Worm (Caenorhabditis elegans): ENCODE measurements around the gene skr-16.
A peak's percentile ranks its signal among the peaks of the same experiment; 100 is the strongest.

Gene skr-16

DNA sequence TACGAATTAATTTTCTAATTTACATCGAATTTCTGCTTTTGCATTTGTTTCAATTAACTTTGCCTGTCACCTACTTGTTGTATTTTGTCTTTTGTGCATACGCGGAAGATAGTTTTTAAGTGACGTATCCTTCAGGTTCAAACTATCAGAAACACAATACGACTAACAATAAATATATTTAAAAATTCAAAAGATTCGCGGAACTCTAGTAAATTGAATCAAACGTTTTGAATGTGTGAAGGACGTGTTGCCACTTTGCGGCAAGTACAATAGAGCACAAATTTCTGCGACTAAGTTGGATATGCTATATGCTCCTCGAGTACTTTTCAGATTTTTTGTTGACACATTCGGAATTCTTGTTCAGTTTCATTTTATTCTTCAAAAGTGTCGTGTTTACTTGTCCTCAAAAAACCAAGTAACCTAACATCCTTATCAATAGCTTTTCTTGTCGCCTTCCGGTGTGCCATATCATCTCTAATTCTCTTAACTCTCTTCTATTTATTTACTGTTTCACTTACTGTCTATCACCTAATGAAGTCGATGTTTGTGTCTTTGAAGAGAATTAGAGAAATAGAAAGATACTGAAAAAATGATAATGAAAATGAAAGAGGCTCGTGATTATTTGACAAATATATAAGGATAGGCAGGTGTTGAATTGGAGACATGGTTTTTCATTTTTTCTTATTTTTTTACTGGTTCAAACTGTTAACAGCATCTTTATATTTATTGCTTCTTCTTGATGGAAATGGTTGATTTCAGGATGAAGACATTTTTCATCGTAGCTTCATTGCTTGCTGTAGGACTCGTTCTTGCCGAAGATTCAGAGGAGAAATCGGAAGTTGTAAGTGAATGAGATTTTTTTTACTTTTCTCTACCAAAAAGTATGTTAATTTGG is 20.3 kb downstream of the skr-16 start, which contains the start of gene srlf-7:
Gene srlf-7, plus strand, starts transcription at position 760 of the 895 bp plus-strand sequence.
- peak; percentile 15 for TF ChIP-seq W03F9.2 (tag; optimal IDR thresholded peaks at IDR 0.05)
- no peak for TF ChIP-seq him-1 (tag; optimal IDR thresholded peaks at IDR 0.05)

DNA sequence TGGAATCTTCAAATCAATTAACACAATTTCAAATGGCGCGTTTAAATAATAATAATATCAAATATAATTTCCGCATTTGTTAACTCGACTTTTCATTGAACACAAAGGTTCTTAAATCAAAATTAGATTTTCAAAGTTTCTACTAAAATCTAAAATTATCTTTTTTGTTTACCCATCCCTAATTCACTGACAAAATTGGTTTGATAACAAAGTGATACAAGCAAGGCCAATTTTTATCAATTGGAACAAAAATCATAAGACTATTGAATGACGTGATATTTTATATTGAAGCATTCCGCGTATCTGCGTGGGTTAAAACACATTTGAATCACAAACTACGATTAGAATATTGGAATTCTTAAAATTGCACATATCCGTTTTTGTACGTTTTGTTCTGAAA is 21.9 kb downstream of the skr-16 start:
- TF ChIP-seq W03F9.2 (tag; optimal IDR thresholded peaks at IDR 0.05) (no peak), him-1 (tag; optimal IDR thresholded peaks at IDR 0.05) (no peak), dao-5 (tag; optimal IDR thresholded peaks at IDR 0.05) (no peak)

DNA sequence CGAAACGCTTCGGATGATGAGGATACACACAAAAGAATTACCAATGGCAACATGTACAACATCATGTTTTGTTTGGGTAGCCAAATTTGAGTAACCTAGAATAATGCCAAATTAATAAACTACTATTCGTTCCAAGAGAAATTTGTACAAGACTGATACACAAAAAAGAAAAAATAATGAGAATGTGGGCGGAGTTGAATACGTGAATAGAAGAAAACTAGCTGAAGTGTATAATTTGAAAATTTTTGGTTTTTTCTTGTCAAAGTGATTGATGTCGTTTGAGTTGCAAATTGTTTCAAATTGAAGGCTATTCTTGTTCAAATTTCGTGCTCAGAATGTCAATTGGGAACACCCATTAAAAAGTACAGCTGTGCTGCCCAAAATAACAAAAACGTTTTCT is 23.2 kb downstream of the skr-16 start, which contains the start of gene R13A1.5:
Gene R13A1.5, minus strand, starts transcription at position 101 of the 400 bp plus-strand sequence.
- no peak for TF ChIP-seq him-1 (tag; optimal IDR thresholded peaks at IDR 0.05)
- no peak for TF ChIP-seq W03F9.2 (tag; optimal IDR thresholded peaks at IDR 0.05)
- TF ChIP-seq dao-5 (tag; optimal IDR thresholded peaks at IDR 0.05), result no peak

- TF ChIP-seq W03F9.2 (tag; optimal IDR thresholded peaks at IDR 0.05), result no peak
- TF ChIP-seq him-1 (tag; optimal IDR thresholded peaks at IDR 0.05), result no peak
- no peak for TF ChIP-seq dao-5 (tag; optimal IDR thresholded peaks at IDR 0.05)
These were observed 27.2 kb downstream of the skr-16 start, which contains the start of gene best-16 for ce11 chrIV:7195734-7196133. Gene best-16, minus strand, starts transcription at chrIV:7195834.

DNA sequence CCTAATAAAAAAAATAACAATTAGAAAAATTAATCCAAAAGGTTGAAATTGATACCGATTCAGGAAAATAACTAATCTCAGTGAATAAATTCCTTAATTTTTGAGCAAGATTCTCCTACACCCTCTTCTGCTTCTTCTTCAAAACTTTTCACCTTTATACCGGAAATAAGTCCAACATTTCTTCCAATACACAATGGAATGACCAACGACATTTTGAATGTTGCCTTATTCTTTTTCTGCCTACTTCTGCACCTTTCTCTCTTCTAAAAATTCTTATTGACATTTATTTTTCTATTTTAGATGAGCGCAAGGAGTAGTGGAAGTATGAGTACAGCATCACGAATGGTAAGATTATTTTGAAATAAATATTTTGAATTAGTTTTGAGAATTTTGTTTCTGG is 28.3 kb downstream of the skr-16 start, which contains the start of gene unc-8:
Gene unc-8, plus strand, starts transcription at position 301 of the 400 bp plus-strand sequence.
- no peak for TF ChIP-seq W03F9.2 (tag; optimal IDR thresholded peaks at IDR 0.05)
- no peak for TF ChIP-seq him-1 (tag; optimal IDR thresholded peaks at IDR 0.05)
- TF ChIP-seq dao-5 (tag; optimal IDR thresholded peaks at IDR 0.05), result no peak

DNA sequence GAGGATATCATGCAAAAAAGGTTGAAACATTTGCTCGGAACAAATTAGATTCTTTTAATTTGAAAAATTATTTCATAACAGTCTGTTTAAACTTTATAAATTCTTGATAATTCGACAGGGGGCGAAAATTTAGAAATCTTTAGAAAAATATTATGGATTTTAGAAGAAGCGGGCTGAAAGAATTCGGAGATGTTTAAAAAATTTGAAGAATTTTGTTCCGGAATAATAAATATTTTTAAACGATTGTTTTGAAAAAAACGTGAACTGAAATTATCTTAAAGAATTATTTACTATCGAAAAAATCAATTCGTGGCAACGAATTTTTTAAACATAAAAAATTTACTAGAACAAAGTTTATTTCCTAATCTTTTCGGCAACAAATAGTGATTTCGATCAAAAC is 35.2 kb downstream of the skr-16 start, which contains the start of gene R13A1.3:
Gene R13A1.3, plus strand, starts transcription at position 301 of the 400 bp plus-strand sequence.
- TF ChIP-seq W03F9.2 (tag; optimal IDR thresholded peaks at IDR 0.05), result no peak
- TF ChIP-seq dao-5 (tag; optimal IDR thresholded peaks at IDR 0.05), result no peak

ce11 chrIV:7205969-7206368 is 37.5 kb downstream of the skr-16 start, which contains the start of gene kcc-1:
Gene kcc-1, plus strand, starts transcription at chrIV:7206269.
- TF ChIP-seq W03F9.2 (tag; optimal IDR thresholded peaks at IDR 0.05) (no peak), dao-5 (tag; optimal IDR thresholded peaks at IDR 0.05) (no peak), him-1 (tag; optimal IDR thresholded peaks at IDR 0.05) (no peak)

DNA sequence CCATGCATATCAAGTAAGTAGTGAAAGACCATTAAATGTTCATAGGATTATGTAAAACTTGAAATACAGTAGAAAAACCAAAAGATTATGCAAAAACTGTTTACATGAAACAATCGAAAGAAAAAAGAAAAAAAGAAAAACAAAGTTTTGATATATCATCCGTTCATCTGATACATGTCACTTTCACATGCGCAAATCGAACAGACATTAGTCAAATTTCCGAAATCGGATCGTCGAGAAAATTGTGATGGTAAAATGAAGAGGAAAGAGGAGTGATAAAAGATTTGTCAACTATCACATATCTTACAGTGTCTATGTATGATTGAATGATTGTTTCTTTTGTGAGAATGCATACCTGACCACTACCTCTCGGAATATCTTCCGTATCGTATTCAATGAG is 40.5 kb downstream of the skr-16 start:
- no peak for TF ChIP-seq him-1 (tag; optimal IDR thresholded peaks at IDR 0.05)
- TF ChIP-seq W03F9.2 (tag; optimal IDR thresholded peaks at IDR 0.05), result no peak
- TF ChIP-seq dao-5 (tag; optimal IDR thresholded peaks at IDR 0.05), result no peak

DNA sequence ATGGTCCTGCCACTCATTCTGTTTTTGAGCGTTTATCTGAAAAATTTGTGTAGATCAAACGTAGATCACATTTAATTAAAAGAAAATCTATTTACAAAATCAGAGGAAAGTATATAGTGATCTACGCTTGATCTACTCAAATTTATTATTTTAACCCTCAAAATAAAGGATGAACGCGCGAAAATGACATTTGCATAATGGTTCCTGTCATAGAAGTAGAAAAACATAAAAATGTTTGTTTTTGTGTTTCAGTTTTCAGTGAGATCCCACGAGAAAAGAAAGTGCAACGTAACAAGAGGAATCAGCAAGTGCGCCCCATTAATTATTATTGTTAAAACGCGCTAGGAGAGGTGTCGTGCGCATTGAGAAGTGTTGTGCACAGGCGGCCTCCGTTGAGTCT is 42.8 kb downstream of the skr-16 start:
- TF ChIP-seq dao-5 (tag; optimal IDR thresholded peaks at IDR 0.05) (no peak), W03F9.2 (tag; optimal IDR thresholded peaks at IDR 0.05) (no peak), him-1 (tag; optimal IDR thresholded peaks at IDR 0.05) (no peak)

- TF ChIP-seq W03F9.2 (tag; optimal IDR thresholded peaks at IDR 0.05) (no peak), him-1 (tag; optimal IDR thresholded peaks at IDR 0.05) (no peak), dao-5 (tag; optimal IDR thresholded peaks at IDR 0.05) (no peak)
These were observed 44.3 kb downstream of the skr-16 start for ce11 chrIV:7212769-7213168.

DNA sequence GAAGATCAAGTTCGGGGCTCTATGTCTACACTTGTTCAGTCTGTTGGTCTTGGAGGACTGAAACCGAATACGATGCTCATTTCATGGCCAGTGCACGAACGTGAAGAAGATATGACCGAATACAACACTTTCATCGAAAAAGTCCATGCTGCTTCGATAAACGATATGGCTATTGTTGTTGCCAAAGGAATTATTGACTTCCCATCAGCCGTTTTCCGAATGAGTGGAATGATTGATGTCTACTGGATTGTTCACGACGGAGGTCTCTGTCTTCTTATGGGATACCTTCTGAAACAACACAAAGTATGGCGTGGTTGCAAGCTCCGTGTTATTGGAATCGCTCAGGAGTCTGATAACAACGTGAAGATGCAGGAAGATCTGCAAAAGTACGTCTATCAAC is 47.7 kb downstream of the skr-16 start:
- TF ChIP-seq dao-5 (tag; optimal IDR thresholded peaks at IDR 0.05), result no peak
- TF ChIP-seq him-1 (tag; optimal IDR thresholded peaks at IDR 0.05), result no peak
- TF ChIP-seq W03F9.2 (tag; optimal IDR thresholded peaks at IDR 0.05), result no peak
